Fruit fly (Drosophila melanogaster) whole organism, wandering third instar larva: ENCODE results near the gene RpL3.

Experiments
- CG32264 ChIP-seq: fragments of 200-800 bp; sonication (Bioruptor generic); optimal IDR thresholded peaks from 2 replicates; lab custom pipeline; 2016; ENCODE audit warnings: missing biosample characterization, missing genetic modification characterization
- pan ChIP-seq: fragments of >200 bp; optimal IDR thresholded peaks from 2 replicates; lab custom pipeline; 2017
- psq ChIP-seq: fragments of 200-800 bp; sonication (Bioruptor generic); optimal IDR thresholded peaks from 3 replicates; lab custom pipeline; 2017; ENCODE audit warnings: missing biosample characterization, mild to moderate bottlenecking, missing genetic modification characterization, moderate library complexity
- sage ChIP-seq: fragments of 200-800 bp; sonication (Bioruptor generic); optimal IDR thresholded peaks from 2 replicates; lab custom pipeline; 2016; ENCODE audit warnings: missing biosample characterization, mild to moderate bottlenecking, missing genetic modification characterization
- tai ChIP-seq: sonication (Bioruptor generic); optimal IDR thresholded peaks from 2 replicates; lab custom pipeline; 2016; ENCODE audit warnings: missing biosample characterization, missing genetic modification characterization

DNA sequence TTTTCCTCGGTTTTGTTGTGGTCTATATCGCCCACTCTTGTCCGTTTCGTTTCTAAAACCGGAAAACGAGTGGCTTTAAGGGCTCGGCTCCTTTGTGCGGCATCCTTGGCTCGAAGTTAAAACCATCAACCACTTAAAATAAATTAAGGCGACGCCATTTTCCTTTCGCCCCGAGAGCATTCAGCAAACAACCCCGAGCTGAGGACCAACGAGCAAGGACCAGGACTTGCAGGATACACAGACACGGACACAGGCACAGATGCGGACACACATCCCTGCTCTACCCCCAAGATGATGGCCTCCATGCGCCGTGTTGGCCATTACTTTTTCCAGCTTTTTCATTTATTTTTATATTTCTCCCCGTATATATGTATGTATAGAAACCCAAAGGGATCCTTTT lies 51.0 kb downstream of the RpL3 start:
- no peak for TF ChIP-seq pan (lab: Kevin White, UChicago)
- TF ChIP-seq tai (GFP tag; lab: Kevin White, UChicago): no peak
- no peak for TF ChIP-seq CG32264
- TF ChIP-seq sage (GFP tag; lab: Kevin White, UChicago): no peak
- no peak for TF ChIP-seq psq (GFP tag; lab: Kevin White, UChicago)
